Worm (Caenorhabditis elegans): ENCODE measurements around the gene hsp-4.

DNA sequence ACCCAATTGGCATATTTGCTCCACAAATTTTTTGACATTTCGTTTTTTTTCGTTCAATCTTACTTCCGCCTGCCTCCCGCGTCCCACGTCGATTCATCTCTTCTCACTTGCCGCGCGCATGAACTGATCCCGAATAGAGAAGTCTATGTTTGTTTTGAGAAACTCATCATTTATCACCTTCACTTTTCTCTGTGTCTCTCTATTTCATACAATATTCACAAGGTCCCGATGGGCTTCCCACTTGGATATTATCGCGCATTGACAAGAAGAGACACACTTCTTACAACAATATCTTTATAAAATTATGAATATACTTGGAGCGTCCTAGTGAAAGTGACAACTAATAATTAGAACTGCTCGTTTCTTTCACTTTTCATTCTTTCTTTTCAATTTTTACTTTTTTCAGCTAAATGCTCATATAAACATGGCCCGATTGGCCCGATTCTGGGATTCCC lies 6.1 kb upstream of the hsp-4 start, which contains the start of gene insc-1:
- TF ChIP-seq blmp-1 (tag; optimal IDR thresholded peaks at IDR 0.05) (peak; percentile 75), elt-3 (tag; optimal IDR thresholded peaks at IDR 0.05) (no peak), snpc-4 (tag; optimal IDR thresholded peaks at IDR 0.05) (no peak), zip-8 (tag; optimal IDR thresholded peaks at IDR 0.05) (no peak), ces-1 (GFP tag; optimal IDR thresholded peaks at IDR 0.05) (no peak), mab-5 (tag; optimal IDR thresholded peaks at IDR 0.05) (no peak), unc-62 (GFP tag; optimal IDR thresholded peaks at IDR 0.05) (peak; percentile 3), lin-13 (tag; optimal IDR thresholded peaks at IDR 0.05) (no peak), mep-1 (tag; optimal IDR thresholded peaks at IDR 0.05) (no peak), bed-3 (GFP tag; optimal IDR thresholded peaks at IDR 0.05) (no peak), nhr-12 (tag; optimal IDR thresholded peaks at IDR 0.05) (no peak), unc-39 (tag; optimal IDR thresholded peaks at IDR 0.05) (no peak)
